Worm (Caenorhabditis elegans): ENCODE results near the gene T24C12.1.

ce11 chrX:2214454-2214853, 15.2 kb downstream of the T24C12.1 start:
- no peak for TF ChIP-seq C04F5.9 (tag; optimal IDR thresholded peaks at IDR 0.05)
- TF ChIP-seq fos-1 (tag; optimal IDR thresholded peaks at IDR 0.05) = no peak
- no peak for TF ChIP-seq snpc-4 (tag; optimal IDR thresholded peaks at IDR 0.05)
- TF ChIP-seq nhr-76 (tag; optimal IDR thresholded peaks at IDR 0.05) = no peak
- TF ChIP-seq lsy-2 (tag; optimal IDR thresholded peaks at IDR 0.05) = no peak
- TF ChIP-seq lin-13 (GFP tag; optimal IDR thresholded peaks at IDR 0.05) = no peak
- TF ChIP-seq nhr-12 (tag; optimal IDR thresholded peaks at IDR 0.05) = no peak

Measured in whole organism, L1 larva.